Worm (Caenorhabditis elegans): ENCODE measurements around the gene srw-139.

DNA sequence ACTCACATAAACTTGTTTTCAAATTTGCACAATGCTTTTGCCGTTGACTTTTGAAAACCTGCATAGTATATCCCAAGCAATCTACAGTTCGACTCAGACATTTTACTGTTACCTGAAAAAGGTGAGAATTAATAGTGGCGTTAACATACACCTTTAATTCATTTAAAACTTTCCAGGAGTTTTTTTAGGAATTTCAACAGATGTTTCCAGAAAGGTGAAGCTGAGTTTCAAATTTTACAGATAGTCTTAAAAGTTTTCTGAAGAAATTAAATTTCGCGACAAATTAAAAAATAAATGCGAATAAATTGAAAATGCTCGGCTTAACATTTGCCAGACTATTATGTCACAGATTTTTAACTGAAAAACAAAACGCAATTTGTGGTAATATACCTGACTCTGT, 14.5 kb upstream of the srw-139 start, which contains the start of gene srw-119:
- TF ChIP-seq nhr-11 (tag; optimal IDR thresholded peaks at IDR 0.05) (no peak), nfya-1 (tag; optimal IDR thresholded peaks at IDR 0.05) (no peak), syd-9 (tag; optimal IDR thresholded peaks at IDR 0.05) (no peak), pha-4 (tag; optimal IDR thresholded peaks at IDR 0.05) (no peak), dmd-4 (tag; optimal IDR thresholded peaks at IDR 0.05; ENCODE audit: borderline replicate concordance) (no peak), ceh-31 (tag; optimal IDR thresholded peaks at IDR 0.05) (no peak), ets-4 (tag; optimal IDR thresholded peaks at IDR 0.05) (no peak)

Data from whole organism, late embryonic.